Fruit fly (Drosophila melanogaster): ENCODE results near the gene Stim.

Stim gene

dm6 chrX:15940105-15940955 is at the start of gene Stim:
Gene Stim (minus strand): TSS chrX:15940451.
- TF ChIP-seq eg (GFP tag; IDR thresholded peaks at IDR 0.05) (no peak), CG3032 (tag; optimal IDR thresholded peaks at IDR 0.05) (no peak), esn (GFP tag; optimal IDR thresholded peaks at IDR 0.05) (no peak), Gug (GFP tag; IDR thresholded peaks at IDR 0.05) (no peak), svp (GFP tag) (peak; percentile 67), Lpt (GFP tag; optimal IDR thresholded peaks at IDR 0.05) (no peak), CG6854 (GFP tag; optimal IDR thresholded peaks at IDR 0.05) (no peak), dsx (GFP tag; optimal IDR thresholded peaks at IDR 0.05; ENCODE audit: poor library complexity, severe bottlenecking) (peak; percentile 70), CG8319 (GFP tag; optimal IDR thresholded peaks at IDR 0.05) (no peak), achi (GFP tag; optimal IDR thresholded peaks at IDR 0.05) (peak; percentile 63), net (GFP tag; optimal IDR thresholded peaks at IDR 0.05) (no peak)

- TF ChIP-seq CG6808 (GFP tag; optimal IDR thresholded peaks at IDR 0.05), result no peak
- TF ChIP-seq dsx (GFP tag; optimal IDR thresholded peaks at IDR 0.05; ENCODE audit: poor library complexity, severe bottlenecking), result no peak
- TF ChIP-seq CG16779 (tag; optimal IDR thresholded peaks at IDR 0.05), result no peak
- no peak for TF ChIP-seq Met (GFP tag; optimal IDR thresholded peaks at IDR 0.05)
- TF ChIP-seq Eip93F (GFP tag; optimal IDR thresholded peaks at IDR 0.05), result no peak
- TF ChIP-seq Sox102F (GFP tag; optimal IDR thresholded peaks at IDR 0.05), result no peak
- no peak for TF ChIP-seq CG3919 (GFP tag; optimal IDR thresholded peaks at IDR 0.05)
- TF ChIP-seq CG8632 (GFP tag; optimal IDR thresholded peaks at IDR 0.05), result no peak
- no peak for TF ChIP-seq cyc (GFP tag; optimal IDR thresholded peaks at IDR 0.05)
- TF ChIP-seq topi (GFP tag; optimal IDR thresholded peaks at IDR 0.05), result no peak
- TF ChIP-seq salr (GFP tag; optimal IDR thresholded peaks at IDR 0.05), result no peak
- TF ChIP-seq CG15336 (GFP tag; IDR thresholded peaks at IDR 0.05), result no peak
- TF ChIP-seq Hr4 (GFP tag; optimal IDR thresholded peaks at IDR 0.05), result no peak
- TF ChIP-seq Sox14 (GFP tag; optimal IDR thresholded peaks at IDR 0.05), result no peak
- no peak for TF ChIP-seq eg (GFP tag; IDR thresholded peaks at IDR 0.05)
- TF ChIP-seq fd59A (GFP tag; optimal IDR thresholded peaks at IDR 0.05), result no peak
- TF ChIP-seq CG11762 (GFP tag; optimal IDR thresholded peaks at IDR 0.05; ENCODE audit: insufficient read depth), result no peak
- TF ChIP-seq Lpt (GFP tag; optimal IDR thresholded peaks at IDR 0.05), result no peak
- no peak for TF ChIP-seq CG9139 (GFP tag; optimal IDR thresholded peaks at IDR 0.05)
These were observed 49.4 kb upstream of the Stim start for dm6 chrX:15989631-15990030.

- TF ChIP-seq CG11294 (GFP tag; IDR thresholded peaks at IDR 0.05) (no peak), Eip78C (GFP tag) (peak; percentile 24), Ets21C (GFP tag; optimal IDR thresholded peaks at IDR 0.05) (peak; percentile 8), cyc (GFP tag; optimal IDR thresholded peaks at IDR 0.05) (peak; percentile 11), eg (GFP tag; IDR thresholded peaks at IDR 0.05) (no peak), CG31627 (GFP tag; optimal IDR thresholded peaks at IDR 0.05) (peak; percentile 10), Sox102F (GFP tag; optimal IDR thresholded peaks at IDR 0.05) (no peak), CG6792 (GFP tag; optimal IDR thresholded peaks at IDR 0.05) (no peak), CG9139 (GFP tag; optimal IDR thresholded peaks at IDR 0.05) (no peak), CG3032 (tag; optimal IDR thresholded peaks at IDR 0.05) (peak; percentile 36), Hr39 (GFP tag; optimal IDR thresholded peaks at IDR 0.05) (peak; percentile 39), acj6 (GFP tag; optimal IDR thresholded peaks at IDR 0.05) (no peak), Met (GFP tag; optimal IDR thresholded peaks at IDR 0.05) (no peak), esn (GFP tag; optimal IDR thresholded peaks at IDR 0.05) (peak; percentile 2), Sox14 (GFP tag; optimal IDR thresholded peaks at IDR 0.05) (no peak), lz (GFP tag; optimal IDR thresholded peaks at IDR 0.05) (peak; percentile 11), svp (GFP tag) (peak; percentile 83), ss (GFP tag; optimal IDR thresholded peaks at IDR 0.05) (no peak)
These were observed 46.4 kb upstream of the Stim start, which contains the start of gene ND-20 for dm6 chrX:15986654-15987053. Gene ND-20 (minus strand): TSS chrX:15986808.

Measured in whole organism, prepupa.